Fruit fly (Drosophila melanogaster) whole organism, wandering third instar larva: ENCODE measurements around the gene CG10874.

Experiments
- Abd-B ChIP-seq: fragments of >200 bp; optimal IDR thresholded peaks from 2 replicates; lab custom pipeline; 2017; ENCODE audit warnings: missing biosample characterization, missing genetic modification characterization
- CG32264 ChIP-seq: fragments of 200-800 bp; sonication (Bioruptor generic); optimal IDR thresholded peaks from 2 replicates; lab custom pipeline; 2016; ENCODE audit warnings: missing biosample characterization, missing genetic modification characterization
- CG9705 ChIP-seq: fragments of 200-800 bp; sonication (Bioruptor generic); optimal IDR thresholded peaks from 2 replicates; lab custom pipeline; 2018; ENCODE audit warnings: missing biosample characterization, mild to moderate bottlenecking, missing genetic modification characterization
- CrebA ChIP-seq: fragments of 200-800 bp; sonication (Bioruptor generic); optimal IDR thresholded peaks from 2 replicates; lab custom pipeline; 2016; ENCODE audit warnings: missing biosample characterization, mild to moderate bottlenecking, missing genetic modification characterization, borderline replicate concordance
- Dfd ChIP-seq: fragments of >200 bp; optimal IDR thresholded peaks from 2 replicates; lab custom pipeline; 2017; ENCODE audit warnings: missing biosample characterization, missing genetic modification characterization
- Dif ChIP-seq: fragments of 200-275, 200-300 bp; sonication (Bioruptor generic); optimal IDR thresholded peaks from 2 replicates; lab custom pipeline; 2018; ENCODE audit warnings: missing biosample characterization, missing genetic modification characterization; ENCODE audit not compliant: partially characterized antibody
- GATAd ChIP-seq: sonication (Bioruptor generic); optimal IDR thresholded peaks from 2 replicates; lab custom pipeline; 2016; ENCODE audit warnings: missing biosample characterization, missing genetic modification characterization
- HLH106 ChIP-seq: fragments of 200-800 bp; optimal IDR thresholded peaks from 3 replicates; lab custom pipeline; 2019; ENCODE audit warnings: missing biosample characterization, mild to moderate bottlenecking, missing genetic modification characterization, moderate library complexity
- Hnf4 ChIP-seq: fragments of 200-800 bp; sonication (Bioruptor generic); optimal IDR thresholded peaks from 2 replicates; lab custom pipeline; 2016; ENCODE audit warnings: missing biosample characterization, mild to moderate bottlenecking, missing genetic modification characterization
- Hr78 ChIP-seq: fragments of >200 bp; optimal IDR thresholded peaks from 2 replicates; lab custom pipeline; 2017; ENCODE audit warnings: missing biosample characterization, missing genetic modification characterization
- Hr83 ChIP-seq: fragments of 200-300 bp; sonication (Bioruptor generic); optimal IDR thresholded peaks from 2 replicates; lab custom pipeline; 2016; ENCODE audit warnings: missing biosample characterization, mild to moderate bottlenecking, missing genetic modification characterization, moderate library complexity; ENCODE audit not compliant: poor library complexity, severe bottlenecking
- Jra ChIP-seq: sonication (Bioruptor generic); optimal IDR thresholded peaks from 2 replicates; lab custom pipeline; 2016; ENCODE audit warnings: missing biosample characterization, missing genetic modification characterization
- Mio ChIP-seq: sonication (Bioruptor generic); optimal IDR thresholded peaks from 2 replicates; lab custom pipeline; 2016; ENCODE audit warnings: missing biosample characterization, missing genetic modification characterization
- Myc ChIP-seq: fragments of >200 bp; optimal IDR thresholded peaks from 2 replicates; lab custom pipeline; 2017
- N ChIP-seq: fragments of >200 bp; optimal IDR thresholded peaks from 2 replicates; lab custom pipeline; 2018; ENCODE audit warnings: missing biosample characterization, missing external identifiers, missing genetic modification characterization
- OdsH ChIP-seq: fragments of 200-800 bp; sonication (Bioruptor generic); optimal IDR thresholded peaks from 2 replicates; lab custom pipeline; 2016; ENCODE audit warnings: missing biosample characterization, mild to moderate bottlenecking, missing genetic modification characterization
- Rel ChIP-seq, 2 experiments: fragments of 200-800 bp; sonication (Bioruptor generic) in 1 of 2; optimal IDR thresholded peaks; 2 replicates in 1 of 2; 3 replicates in 1 of 2; lab custom pipeline; 2016 to 2019; ENCODE audit warnings: mild to moderate bottlenecking in 2 of 2, missing biosample characterization in 2 of 2, missing genetic modification characterization in 2 of 2, moderate library complexity in 1 of 2
- Sp1 ChIP-seq: fragments of 200-800 bp; sonication (Bioruptor generic); optimal IDR thresholded peaks from 3 replicates; lab custom pipeline; 2019; ENCODE audit warnings: missing biosample characterization, mild to moderate bottlenecking, missing genetic modification characterization, moderate library complexity
- Vsx2 ChIP-seq: fragments of 200-300, 225-300 bp; sonication (Bioruptor generic); optimal IDR thresholded peaks from 2 replicates; lab custom pipeline; 2018; ENCODE audit warnings: missing biosample characterization, missing genetic modification characterization; ENCODE audit not compliant: partially characterized antibody
- br ChIP-seq: fragments of 200-800 bp; sonication (Bioruptor generic); optimal IDR thresholded peaks from 2 replicates; lab custom pipeline; 2016; ENCODE audit warnings: missing biosample characterization, missing genetic modification characterization
- brk ChIP-seq: fragments of 200-800 bp; sonication (Bioruptor generic); optimal IDR thresholded peaks from 2 replicates; lab custom pipeline; 2016; ENCODE audit warnings: missing biosample characterization, mild to moderate bottlenecking, missing genetic modification characterization
- dl ChIP-seq, 2 experiments: fragments of 175-275, 200-275 bp in 1 of 2; fragments of 200-275 bp in 1 of 2; sonication (Bioruptor generic); optimal IDR thresholded peaks; lab custom pipeline; 2018; ENCODE audit warnings: mild to moderate bottlenecking in 2 of 2, missing biosample characterization in 2 of 2, missing genetic modification characterization in 2 of 2, moderate library complexity in 2 of 2; ENCODE audit not compliant: partially characterized antibody in 2 of 2, insufficient read depth in 1 of 2
- dmrt93B ChIP-seq: fragments of 200-800 bp; sonication (Bioruptor generic); optimal IDR thresholded peaks from 2 replicates; lab custom pipeline; 2018; ENCODE audit warnings: missing biosample characterization, mild to moderate bottlenecking, missing genetic modification characterization
- dsf ChIP-seq: sonication (Bioruptor generic); optimal IDR thresholded peaks from 2 replicates; lab custom pipeline; 2016; ENCODE audit warnings: missing biosample characterization, missing genetic modification characterization, borderline replicate concordance
- ey ChIP-seq: fragments of 200-800 bp; sonication (Bioruptor generic); optimal IDR thresholded peaks from 2 replicates; lab custom pipeline; 2016; ENCODE audit warnings: missing biosample characterization, missing genetic modification characterization
- foxo ChIP-seq, 2 experiments: fragments of 200-800 bp; sonication (Bioruptor generic); optimal IDR thresholded peaks; 2 replicates in 1 of 2; 3 replicates in 1 of 2; lab custom pipeline; 2016 to 2017; ENCODE audit warnings: missing biosample characterization in 2 of 2, missing genetic modification characterization in 2 of 2
- fru ChIP-seq: fragments of 200-800 bp; sonication (Bioruptor generic); optimal IDR thresholded peaks from 3 replicates; lab custom pipeline; 2016; ENCODE audit warnings: missing biosample characterization, mild to moderate bottlenecking, missing genetic modification characterization
- h ChIP-seq: fragments of 200-800 bp; sonication (Bioruptor generic); optimal IDR thresholded peaks from 3 replicates; lab custom pipeline; 2016; ENCODE audit warnings: missing biosample characterization, mild to moderate bottlenecking, missing genetic modification characterization
- jim ChIP-seq: fragments of 175-275, 200-325 bp; sonication (Bioruptor generic); optimal IDR thresholded peaks from 2 replicates; lab custom pipeline; 2016; ENCODE audit warnings: missing biosample characterization, mild to moderate bottlenecking, missing genetic modification characterization
- lola ChIP-seq: fragments of >200 bp; optimal IDR thresholded peaks from 2 replicates; lab custom pipeline; 2017; ENCODE audit warnings: missing biosample characterization, missing genetic modification characterization
- pan ChIP-seq: fragments of >200 bp; optimal IDR thresholded peaks from 2 replicates; lab custom pipeline; 2017
- psq ChIP-seq: fragments of 200-800 bp; sonication (Bioruptor generic); optimal IDR thresholded peaks from 3 replicates; lab custom pipeline; 2017; ENCODE audit warnings: missing biosample characterization, mild to moderate bottlenecking, missing genetic modification characterization, moderate library complexity
- rgr ChIP-seq: fragments of 200-800 bp; sonication (Bioruptor generic); optimal IDR thresholded peaks from 3 replicates; lab custom pipeline; 2016; ENCODE audit warnings: missing biosample characterization, mild to moderate bottlenecking, missing genetic modification characterization
- sage ChIP-seq: fragments of 200-800 bp; sonication (Bioruptor generic); optimal IDR thresholded peaks from 2 replicates; lab custom pipeline; 2016; ENCODE audit warnings: missing biosample characterization, mild to moderate bottlenecking, missing genetic modification characterization
- sv ChIP-seq: fragments of 200-800 bp; sonication (Bioruptor generic); optimal IDR thresholded peaks from 3 replicates; lab custom pipeline; 2016; ENCODE audit warnings: missing biosample characterization, missing genetic modification characterization
- tai ChIP-seq: sonication (Bioruptor generic); optimal IDR thresholded peaks from 2 replicates; lab custom pipeline; 2016; ENCODE audit warnings: missing biosample characterization, missing genetic modification characterization
- usp ChIP-seq: fragments of >200 bp; optimal IDR thresholded peaks from 2 replicates; lab custom pipeline; 2017; ENCODE audit warnings: missing biosample characterization, missing genetic modification characterization
- woc ChIP-seq: sonication (Bioruptor generic); optimal IDR thresholded peaks from 2 replicates; lab custom pipeline; 2016; ENCODE audit warnings: missing biosample characterization, mild to moderate bottlenecking, missing genetic modification characterization

The CG10874 gene

dm6 chr2L:2201107-2201561 is 8.9 kb upstream of the CG10874 start (continued):
- TF ChIP-seq jim (GFP tag; lab: Kevin White, UChicago) = no peak

- TF ChIP-seq rgr (GFP tag; lab: Kevin White, UChicago) (peak; percentile 36), N (GFP tag; lab: Kevin White, UChicago) (no peak), Hnf4 (GFP tag; lab: Kevin White, UChicago) (peak; percentile 75), pan (no peak), Sp1 (GFP tag; lab: Kevin White, UChicago) (no peak), Abd-B (GFP tag; lab: Kevin White, UChicago) (no peak), usp (GFP tag; lab: Kevin White, UChicago) (no peak), Mio (GFP tag; lab: Kevin White, UChicago) (peak; percentile 35), woc (GFP tag; lab: Kevin White, UChicago) (peak; percentile 52), psq (GFP tag; lab: Kevin White, UChicago) (peak; percentile 91), br (GFP tag; lab: Kevin White, UChicago) (peak; percentile 52), dsf (GFP tag; lab: Kevin White, UChicago) (no peak), sage (GFP tag; lab: Kevin White, UChicago) (peak; percentile 63), Vsx2 (GFP tag; lab: Kevin White, UChicago) (peak; percentile 97), Hr83 (GFP tag; lab: Kevin White, UChicago) (peak; percentile 93), CG9705 (no peak), Myc (lab: Kevin White, UChicago) (no peak), dl (GFP tag; optimal IDR thresholded peaks at IDR 0.05; lab: Kevin White, UChicago; ENCODE audit: insufficient read depth in 1 of 2, partially characterized antibody in 2 of 2) (peak; percentile 90 to 96), Dfd (no peak), fru (GFP tag; lab: Kevin White, UChicago) (peak; percentile 59), Hr78 (no peak), lola (GFP tag; lab: Kevin White, UChicago) (no peak), tai (GFP tag; lab: Kevin White, UChicago) (peak; percentile 97), jim (GFP tag; lab: Kevin White, UChicago) (no peak), Dif (GFP tag; lab: Kevin White, UChicago) (peak; percentile 97), CrebA (GFP tag; lab: Kevin White, UChicago) (peak; percentile 94), HLH106 (tag; lab: Kevin White, UChicago) (no peak), h (GFP tag; lab: Kevin White, UChicago) (peak; percentile 58), dmrt93B (GFP tag; lab: Kevin White, UChicago) (no peak), brk (GFP tag; lab: Kevin White, UChicago) (no peak), Jra (peak; percentile 63), ey (GFP tag; lab: Kevin White, UChicago) (no peak), GATAd (no peak), foxo (GFP tag; optimal IDR thresholded peaks at IDR 0.05; lab: Kevin White, UChicago) (no peak), OdsH (peak; percentile 20), Rel (GFP tag; optimal IDR thresholded peaks at IDR 0.05; lab: Kevin White, UChicago) (no peak), Rel (tag; optimal IDR thresholded peaks at IDR 0.05; lab: Kevin White, UChicago) (peak; percentile 98), CG32264 (GFP tag; lab: Kevin White, UChicago) (peak; percentile 36), sv (GFP tag; lab: Kevin White, UChicago) (no peak)
Measured at dm6 chr2L:2200136-2201036, 8.2 kb upstream of the CG10874 start.
